Worm (Caenorhabditis elegans): ENCODE results near the gene tpst-1.

DNA sequence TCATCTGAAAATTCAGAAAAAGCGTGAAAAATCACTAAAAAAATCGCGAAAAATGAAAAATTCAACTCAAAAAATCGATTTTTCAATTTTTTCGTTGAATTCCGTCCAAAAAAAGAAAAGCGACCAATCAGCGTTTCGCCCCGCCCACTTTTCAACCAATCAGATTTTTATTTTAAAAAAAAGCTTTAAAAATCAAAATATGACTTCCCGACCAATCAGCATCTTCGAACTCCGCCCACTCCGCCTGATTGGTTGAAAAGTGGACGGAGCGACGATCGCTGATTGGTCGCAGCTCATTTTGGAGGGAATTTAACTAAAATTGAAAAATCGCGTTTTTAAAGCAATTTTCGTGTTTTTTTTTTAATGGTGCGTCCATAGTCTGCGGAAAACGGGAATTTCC, 40.3 kb upstream of the tpst-1 start:
- TF ChIP-seq aly-2 (tag; optimal IDR thresholded peaks at IDR 0.05), result no peak
- TF ChIP-seq nhr-12 (tag; optimal IDR thresholded peaks at IDR 0.05), result no peak
- TF ChIP-seq blmp-1 (tag; optimal IDR thresholded peaks at IDR 0.05; ENCODE audit: insufficient read depth), result no peak
- no peak for TF ChIP-seq unc-62 (GFP tag; optimal IDR thresholded peaks at IDR 0.05)
- TF ChIP-seq nhr-25 (tag; optimal IDR thresholded peaks at IDR 0.05), result no peak
- TF ChIP-seq fos-1 (tag; optimal IDR thresholded peaks at IDR 0.05), result no peak
- no peak for TF ChIP-seq nhr-10 (tag; optimal IDR thresholded peaks at IDR 0.05)
- no peak for TF ChIP-seq F13H6.1 (tag; optimal IDR thresholded peaks at IDR 0.05)

Data from whole organism, L2 larva.